Worm (Caenorhabditis elegans): ENCODE results near the gene T04A8.18.

DNA sequence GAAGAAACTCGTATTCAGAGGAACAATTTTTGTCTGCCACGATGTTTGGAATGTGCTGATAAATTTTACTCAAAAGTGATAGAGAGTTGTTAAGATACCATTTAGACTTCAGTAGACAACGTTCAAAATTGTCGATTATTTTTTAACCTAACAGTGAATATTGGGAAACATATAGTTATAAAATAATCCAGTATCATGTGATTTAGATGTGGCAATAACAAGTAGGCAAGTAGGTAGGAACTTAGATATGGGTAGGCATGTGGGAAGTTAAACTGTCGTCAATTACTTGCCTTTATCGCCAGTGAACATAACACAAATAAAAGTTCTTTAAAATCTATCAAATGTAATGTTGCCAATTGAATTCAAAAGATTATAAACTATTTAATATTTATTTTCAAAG, 37.5 kb upstream of the T04A8.18 start, which contains the start of gene T23F11.11:
- no peak for TF ChIP-seq lin-13 (tag; optimal IDR thresholded peaks at IDR 0.05)
- TF ChIP-seq nhr-28 (tag; optimal IDR thresholded peaks at IDR 0.05) = no peak
- no peak for TF ChIP-seq lin-32 (GFP tag; optimal IDR thresholded peaks at IDR 0.05)
- no peak for TF ChIP-seq nhr-237 (tag; optimal IDR thresholded peaks at IDR 0.05)
- no peak for TF ChIP-seq mab-5 (tag; optimal IDR thresholded peaks at IDR 0.05)
- TF ChIP-seq lsy-2 (tag; optimal IDR thresholded peaks at IDR 0.05) = no peak

Data from whole organism, mixed stage, embryonic.